Worm (Caenorhabditis elegans) whole organism, mixed stage, embryonic: ENCODE data around the gene Y41G9A.17.

Source experiments
- M03D4.4 ChIP-seq: sonication (generic microtip); optimal IDR thresholded peaks from 2 replicates; lab custom pipeline; 2017; ENCODE audit warnings: mild to moderate bottlenecking, missing genetic modification characterization, missing compliant biosample characterization
- bed-3 ChIP-seq: fragments of 200-800 bp; sonication (Bioruptor generic); optimal IDR thresholded peaks from 3 replicates; lab custom pipeline; 2018; ENCODE audit warnings: mild to moderate bottlenecking, missing genetic modification characterization, moderate library complexity, missing compliant biosample characterization
- blmp-1 ChIP-seq: fragments of 150-350 bp; optimal IDR thresholded peaks from 2 replicates; lab custom pipeline; 2014; ENCODE audit warnings: missing biosample characterization, missing genetic modification characterization
- ceh-39 ChIP-seq: fragments of 150-350 bp; optimal IDR thresholded peaks from 2 replicates; lab custom pipeline; 2014; ENCODE audit warnings: missing biosample characterization, missing genetic modification characterization
- ceh-83 ChIP-seq: fragments of 200-800 bp; sonication (Bioruptor generic); optimal IDR thresholded peaks from 2 replicates; lab custom pipeline; 2018; ENCODE audit warnings: mild to moderate bottlenecking, missing genetic modification characterization, missing compliant biosample characterization
- ces-1 ChIP-seq: fragments of 150-350 bp; optimal IDR thresholded peaks from 2 replicates; lab custom pipeline; 2014; ENCODE audit warnings: missing biosample characterization, missing genetic modification reagents, missing genetic modification characterization
- cnd-1 ChIP-seq: fragments of 200-800 bp; sonication (Bioruptor generic); optimal IDR thresholded peaks from 2 replicates; lab custom pipeline; 2018; ENCODE audit warnings: mild to moderate bottlenecking, missing genetic modification characterization, missing compliant biosample characterization
- drap-1 ChIP-seq: fragments of 200-800 bp; sonication (Bioruptor generic); optimal IDR thresholded peaks from 3 replicates; lab custom pipeline; 2018; ENCODE audit warnings: mild to moderate bottlenecking, missing genetic modification characterization, missing compliant biosample characterization
- elt-1 ChIP-seq: sonication (generic microtip); optimal IDR thresholded peaks from 2 replicates; lab custom pipeline; 2017; ENCODE audit warnings: missing genetic modification characterization, mild to moderate bottlenecking, missing compliant biosample characterization, antibody characterized with exemption, moderate library complexity, borderline replicate concordance; ENCODE audit not compliant: insufficient read depth
- elt-3 ChIP-seq: fragments of 150-350 bp; optimal IDR thresholded peaks from 2 replicates; lab custom pipeline; 2014; ENCODE audit warnings: missing biosample characterization, missing genetic modification characterization
- flh-1 ChIP-seq: fragments of 200-800 bp; sonication (Bioruptor generic); optimal IDR thresholded peaks from 2 replicates; lab custom pipeline; 2018; ENCODE audit warnings: mild to moderate bottlenecking, missing genetic modification characterization, moderate library complexity, missing compliant biosample characterization
- ham-2 ChIP-seq: fragments of 200-800 bp; sonication (Bioruptor generic); optimal IDR thresholded peaks from 2 replicates; lab custom pipeline; 2018; ENCODE audit warnings: mild to moderate bottlenecking, missing genetic modification characterization, missing compliant biosample characterization
- hlh-1 ChIP-seq: fragments of 150-350 bp; optimal IDR thresholded peaks from 2 replicates; lab custom pipeline; 2014; ENCODE audit warnings: missing biosample characterization, missing genetic modification reagents, missing genetic modification characterization
- lin-32 ChIP-seq: fragments of 200-800 bp; sonication (Bioruptor generic); optimal IDR thresholded peaks from 2 replicates; lab custom pipeline; 2018; ENCODE audit warnings: mild to moderate bottlenecking, missing genetic modification characterization, missing compliant biosample characterization
- lsy-2 ChIP-seq: fragments of 150-350 bp; optimal IDR thresholded peaks from 2 replicates; lab custom pipeline; 2014; ENCODE audit warnings: missing biosample characterization, missing genetic modification characterization
- mab-5 ChIP-seq: fragments of 150-350 bp; optimal IDR thresholded peaks from 2 replicates; lab custom pipeline; 2014; ENCODE audit warnings: missing biosample characterization, missing genetic modification characterization
- mep-1 ChIP-seq: fragments of 150-350 bp; optimal IDR thresholded peaks from 2 replicates; lab custom pipeline; 2017; ENCODE audit warnings: missing biosample characterization, missing genetic modification reagents, missing genetic modification characterization, inconsistent platforms
- mls-2 ChIP-seq: sonication (generic microtip); optimal IDR thresholded peaks from 2 replicates; lab custom pipeline; 2016; ENCODE audit warnings: mild to moderate bottlenecking, missing genetic modification characterization, moderate library complexity, missing compliant biosample characterization
- nhr-12 ChIP-seq: fragments of 150-350 bp; optimal IDR thresholded peaks from 2 replicates; lab custom pipeline; 2014; ENCODE audit warnings: missing biosample characterization, missing genetic modification characterization
- nhr-2 ChIP-seq: fragments of 150-350 bp; optimal IDR thresholded peaks from 2 replicates; lab custom pipeline; 2014; ENCODE audit warnings: missing biosample characterization, missing genetic modification characterization
- nhr-237 ChIP-seq: fragments of 150-350 bp; optimal IDR thresholded peaks from 2 replicates; lab custom pipeline; 2014; ENCODE audit warnings: missing biosample characterization, missing genetic modification characterization
- nhr-28 ChIP-seq: fragments of 150-350 bp; optimal IDR thresholded peaks from 2 replicates; lab custom pipeline; 2014; ENCODE audit warnings: missing biosample characterization, missing genetic modification characterization
- nhr-76 ChIP-seq: sonication (generic microtip); optimal IDR thresholded peaks from 2 replicates; lab custom pipeline; 2017; ENCODE audit warnings: missing biosample characterization, missing genetic modification characterization
- pha-4 ChIP-seq: fragments of 150-350 bp; optimal IDR thresholded peaks from 2 replicates; lab custom pipeline; 2018; ENCODE audit warnings: missing biosample characterization, missing genetic modification reagents, missing genetic modification characterization
- sem-2 ChIP-seq: fragments of 200-800 bp; sonication (Bioruptor generic); optimal IDR thresholded peaks from 2 replicates; lab custom pipeline; 2018; ENCODE audit warnings: mild to moderate bottlenecking, missing genetic modification characterization, missing compliant biosample characterization
- snpc-4 ChIP-seq: fragments of 150-350 bp; optimal IDR thresholded peaks from 2 replicates; lab custom pipeline; 2014; ENCODE audit warnings: missing biosample characterization, missing genetic modification characterization
- sptf-1 ChIP-seq: sonication (generic microtip); optimal IDR thresholded peaks from 2 replicates; lab custom pipeline; 2017; ENCODE audit warnings: mild to moderate bottlenecking, missing genetic modification characterization, moderate library complexity, missing compliant biosample characterization
- tbx-8 ChIP-seq: fragments of 200-800 bp; sonication (Bioruptor generic); optimal IDR thresholded peaks from 2 replicates; lab custom pipeline; 2018; ENCODE audit warnings: mild to moderate bottlenecking, missing genetic modification characterization, moderate library complexity, missing compliant biosample characterization
- unc-120 ChIP-seq: sonication (generic microtip); optimal IDR thresholded peaks from 2 replicates; lab custom pipeline; 2017; ENCODE audit warnings: missing genetic modification characterization, missing compliant biosample characterization; ENCODE audit not compliant: poor library complexity, severe bottlenecking
- unc-39 ChIP-seq: fragments of 150-350 bp; optimal IDR thresholded peaks from 2 replicates; lab custom pipeline; 2014; ENCODE audit warnings: missing biosample characterization, missing genetic modification characterization
- unc-62 ChIP-seq: fragments of 150-350 bp; optimal IDR thresholded peaks from 2 replicates; lab custom pipeline; 2014; ENCODE audit warnings: missing biosample characterization, missing genetic modification reagents, missing genetic modification characterization
- zip-8 ChIP-seq: fragments of 150-350 bp; optimal IDR thresholded peaks from 2 replicates; lab custom pipeline; 2014; ENCODE audit warnings: missing biosample characterization, missing genetic modification characterization
- ztf-11 ChIP-seq: fragments of 150-350 bp; optimal IDR thresholded peaks from 2 replicates; lab custom pipeline; 2014; ENCODE audit warnings: missing biosample characterization, missing genetic modification characterization

The Y41G9A.17 gene

ce11 chrX:2970212-2970611 is 29.3 kb downstream of the Y41G9A.17 start:
- TF ChIP-seq ham-2 (GFP tag; lab: Kevin White, UChicago) (no peak), mls-2 (tag; lab: Kevin White, UChicago) (no peak), mab-5 (tag; lab: Kevin White, UChicago) (no peak), tbx-8 (GFP tag; lab: Kevin White, UChicago) (no peak), nhr-12 (tag; lab: Kevin White, UChicago) (no peak), bed-3 (GFP tag; lab: Kevin White, UChicago) (no peak), elt-1 (tag; lab: Kevin White, UChicago) (no peak)

DNA sequence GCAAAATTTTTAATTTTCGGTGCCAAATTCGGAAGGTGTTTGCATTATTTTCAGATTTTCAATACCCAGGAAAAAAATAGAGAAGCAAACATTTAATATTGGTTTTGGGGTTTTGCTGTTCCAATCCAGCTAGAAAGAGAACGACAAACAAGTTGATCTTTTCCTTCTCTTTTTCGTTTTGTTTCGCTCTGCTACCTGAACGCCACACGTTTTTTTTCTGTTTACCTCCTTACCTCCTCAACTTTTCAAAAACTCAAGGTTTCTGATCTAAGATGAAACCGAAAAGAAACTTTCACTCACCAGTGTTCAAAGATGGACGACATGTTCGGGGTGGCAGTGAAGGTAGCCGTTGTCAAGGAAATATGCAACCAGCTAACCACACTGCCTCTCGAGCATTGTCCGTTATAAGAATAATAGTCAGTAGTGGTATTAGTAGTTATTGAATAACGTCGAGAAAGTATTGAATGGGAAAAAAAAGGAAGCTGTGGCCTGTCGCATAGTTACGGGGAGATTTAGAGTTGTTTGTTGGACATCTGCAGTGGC is 30.0 kb downstream of the Y41G9A.17 start:
- TF ChIP-seq nhr-76 (tag; lab: Kevin White, UChicago) (no peak), M03D4.4 (tag; lab: Kevin White, UChicago) (no peak), cnd-1 (tag; lab: Kevin White, UChicago) (no peak), ceh-39 (tag; lab: Kevin White, UChicago) (no peak), ces-1 (no peak), sem-2 (no peak)

DNA sequence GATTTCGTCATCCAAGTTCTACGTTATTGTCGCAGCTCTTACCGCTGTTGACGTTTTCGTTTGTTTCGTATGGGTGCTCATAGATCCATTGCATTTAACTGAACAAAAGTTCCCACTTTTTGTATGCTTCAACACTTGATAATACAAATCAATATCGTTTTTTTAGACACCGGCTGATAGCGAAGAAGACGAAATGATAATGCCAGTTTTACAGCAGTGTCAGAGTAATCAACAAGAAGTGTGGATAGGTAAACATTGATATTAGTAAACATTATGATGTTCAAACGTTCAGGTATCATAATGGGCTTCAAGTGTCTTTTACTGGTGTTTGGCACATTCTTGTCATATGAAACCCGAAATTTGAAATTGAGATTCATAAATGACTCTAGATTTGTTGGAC is 33.3 kb downstream of the Y41G9A.17 start:
- TF ChIP-seq unc-39 (tag; lab: Kevin White, UChicago) = no peak
- no peak for TF ChIP-seq unc-62 (GFP tag; lab: Kevin White, UChicago)
- no peak for TF ChIP-seq blmp-1 (tag; lab: Kevin White, UChicago)
- TF ChIP-seq ham-2 (GFP tag; lab: Kevin White, UChicago) = no peak
- TF ChIP-seq tbx-8 (GFP tag; lab: Kevin White, UChicago) = no peak
- no peak for TF ChIP-seq lsy-2 (tag; lab: Kevin White, UChicago)
- no peak for TF ChIP-seq ceh-83 (GFP tag; lab: Kevin White, UChicago)
- no peak for TF ChIP-seq cnd-1 (tag; lab: Kevin White, UChicago)
- no peak for TF ChIP-seq nhr-76 (tag; lab: Kevin White, UChicago)
- no peak for TF ChIP-seq sem-2
- TF ChIP-seq M03D4.4 (tag; lab: Kevin White, UChicago) = no peak

ce11 chrX:2960703-2961102 is 38.8 kb downstream of the Y41G9A.17 start:
- TF ChIP-seq unc-120 = no peak
- TF ChIP-seq ceh-83 (GFP tag; lab: Kevin White, UChicago) = no peak
- TF ChIP-seq nhr-237 = no peak
- no peak for TF ChIP-seq elt-3 (tag; lab: Kevin White, UChicago)
- TF ChIP-seq hlh-1 (tag; lab: Kevin White, UChicago) = no peak
- TF ChIP-seq nhr-12 (tag; lab: Kevin White, UChicago) = no peak
- no peak for TF ChIP-seq M03D4.4 (tag; lab: Kevin White, UChicago)
- TF ChIP-seq nhr-28 (tag; lab: Kevin White, UChicago) = no peak
- TF ChIP-seq pha-4 (tag; lab: Kevin White, UChicago) = no peak
- no peak for TF ChIP-seq nhr-2 (tag; lab: Kevin White, UChicago)
- TF ChIP-seq flh-1 = no peak
- TF ChIP-seq bed-3 (GFP tag; lab: Kevin White, UChicago) = no peak
- TF ChIP-seq unc-39 (tag; lab: Kevin White, UChicago) = no peak

DNA sequence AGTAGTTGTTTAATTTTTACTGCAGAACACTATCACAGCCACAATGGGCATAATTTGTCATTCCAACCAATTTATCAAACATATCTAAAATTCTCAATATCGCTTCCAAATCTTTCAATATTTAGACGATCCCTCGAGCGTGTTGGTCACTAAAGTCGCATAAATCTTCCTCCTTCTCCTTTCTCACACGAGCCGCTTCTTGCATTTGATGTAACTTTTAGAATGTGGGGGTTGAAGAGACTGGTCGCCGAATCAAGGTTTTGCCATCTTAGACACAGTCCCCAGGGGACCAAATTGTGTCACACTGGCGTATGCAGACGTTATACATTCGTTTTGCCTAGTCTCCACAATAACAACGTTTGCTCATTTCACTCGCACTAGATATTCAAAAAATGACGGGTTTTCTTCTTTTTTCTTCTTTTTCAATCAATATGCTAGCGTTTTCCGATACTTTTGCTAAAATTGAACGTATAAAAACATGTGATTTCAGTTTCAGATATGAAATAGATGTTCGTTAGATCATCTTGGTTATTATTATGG is 42.0 kb downstream of the Y41G9A.17 start, which contains the start of gene gbb-1:
Gene gbb-1 (plus strand): TSS at position 490 of the 540 bp plus-strand sequence.
- no peak for TF ChIP-seq drap-1 (GFP tag; lab: Kevin White, UChicago)
- no peak for TF ChIP-seq bed-3 (GFP tag; lab: Kevin White, UChicago)
- no peak for TF ChIP-seq ces-1
- TF ChIP-seq sem-2 = no peak
- no peak for TF ChIP-seq snpc-4
- no peak for TF ChIP-seq sptf-1 (tag; lab: Kevin White, UChicago)
- no peak for TF ChIP-seq nhr-12 (tag; lab: Kevin White, UChicago)
- no peak for TF ChIP-seq ztf-11 (tag; lab: Kevin White, UChicago)
- TF ChIP-seq lin-32 (GFP tag; lab: Kevin White, UChicago) = no peak
- TF ChIP-seq nhr-76 (tag; lab: Kevin White, UChicago) = no peak
- TF ChIP-seq unc-39 (tag; lab: Kevin White, UChicago) = no peak
- no peak for TF ChIP-seq lsy-2 (tag; lab: Kevin White, UChicago)
- no peak for TF ChIP-seq mep-1 (tag; lab: Kevin White, UChicago)
- no peak for TF ChIP-seq zip-8 (tag; lab: Kevin White, UChicago)
- TF ChIP-seq unc-62 (GFP tag; lab: Kevin White, UChicago) = no peak
- no peak for TF ChIP-seq nhr-237
- no peak for TF ChIP-seq tbx-8 (GFP tag; lab: Kevin White, UChicago)
- TF ChIP-seq, all 35 proteins: peak for 0
